Worm (Caenorhabditis elegans): ENCODE measurements around the gene clec-41.

- TF ChIP-seq him-1 (tag; optimal IDR thresholded peaks at IDR 0.05) (no peak), W03F9.2 (tag; optimal IDR thresholded peaks at IDR 0.05) (no peak)
Measured at ce11 chrV:13184137-13184536, 46.2 kb upstream of the clec-41 start, which contains the start of gene T09E8.4.

All from whole organism, L4/young adult.